Fruit fly (Drosophila melanogaster): ENCODE measurements around the gene snRNP-U1-C.
A peak's percentile ranks its signal among the peaks of the same experiment; 100 is the strongest.

Gene snRNP-U1-C

dm6 chr3R:18993159-18993558, 9.7 kb upstream of the snRNP-U1-C start:
- TF ChIP-seq Pdp1 (GFP tag; optimal IDR thresholded peaks at IDR 0.05) (peak in 1 of 2 experiments; percentile 51), sr (GFP tag; IDR thresholded peaks at IDR 0.05) (peak; percentile 65; the same call in 2 of the 3 replicates), Blimp-1 (GFP tag; optimal IDR thresholded peaks at IDR 0.05) (peak; percentile 53), kni (GFP tag; optimal IDR thresholded peaks at IDR 0.05) (peak; percentile 59), CG32532 (GFP tag; IDR thresholded peaks at IDR 0.05) (no peak), CG8281 (tag; optimal IDR thresholded peaks at IDR 0.05) (peak; percentile 81), Opbp (GFP tag; IDR thresholded peaks at IDR 0.05; ENCODE audit: partially characterized antibody) (0 out of 3 replicates have a peak, but pooled peaks have one; percentile 14), fd3F (GFP tag; optimal IDR thresholded peaks at IDR 0.05) (no peak), abd-A (tag; optimal IDR thresholded peaks at IDR 0.05) (peak; percentile 43), Lim3 (GFP tag; IDR thresholded peaks at IDR 0.05) (no peak), mirr (GFP tag; optimal IDR thresholded peaks at IDR 0.05) (no peak), oc (tag; optimal IDR thresholded peaks at IDR 0.05) (peak; percentile 8), Adf1 (GFP tag; IDR thresholded peaks at IDR 0.05) (no peak)

dm6 chr3R:18991721-18992120, 8.3 kb upstream of the snRNP-U1-C start:
- TF ChIP-seq D19B (GFP tag; optimal IDR thresholded peaks at IDR 0.05) = no peak
- TF ChIP-seq wek (GFP tag; optimal IDR thresholded peaks at IDR 0.05) = no peak
- no peak for TF ChIP-seq CG6813 (GFP tag; optimal IDR thresholded peaks at IDR 0.05)
- TF ChIP-seq CG31365 (tag; optimal IDR thresholded peaks at IDR 0.05) = no peak
- no peak for TF ChIP-seq Vsx1 (GFP tag; optimal IDR thresholded peaks at IDR 0.05)
- TF ChIP-seq chif (GFP tag; optimal IDR thresholded peaks at IDR 0.05) = no peak
- no peak for TF ChIP-seq CG8359 (GFP tag; optimal IDR thresholded peaks at IDR 0.05; ENCODE audit: borderline replicate concordance)
- TF ChIP-seq kni (GFP tag; optimal IDR thresholded peaks at IDR 0.05) = no peak
- no peak for TF ChIP-seq Hmr (GFP tag; optimal IDR thresholded peaks at IDR 0.05)
- TF ChIP-seq CG6175 (GFP tag; IDR thresholded peaks at IDR 0.05) = no peak
- no peak for TF ChIP-seq ind (GFP tag; optimal IDR thresholded peaks at IDR 0.05)
- TF ChIP-seq exex (tag; optimal IDR thresholded peaks at IDR 0.05) = peak; percentile 44
- TF ChIP-seq knrl (GFP tag; IDR thresholded peaks at IDR 0.05; ENCODE audit: partially characterized antibody) = no peak
- no peak for TF ChIP-seq CG18599 (GFP tag; optimal IDR thresholded peaks at IDR 0.05)
- TF ChIP-seq salm (tag; optimal IDR thresholded peaks at IDR 0.05) = peak; percentile 15
- no peak for TF ChIP-seq trh (GFP tag; optimal IDR thresholded peaks at IDR 0.05)
- no peak for TF ChIP-seq CG6854 (GFP tag; optimal IDR thresholded peaks at IDR 0.05)
- TF ChIP-seq tna (GFP tag; IDR thresholded peaks at IDR 0.05; ENCODE audit: partially characterized antibody) = no peak
- TF ChIP-seq tgo (GFP tag; IDR thresholded peaks at IDR 0.05) = no peak
- TF ChIP-seq CG15479 (GFP tag; optimal IDR thresholded peaks at IDR 0.05) = no peak
- TF ChIP-seq hth (optimal IDR thresholded peaks at IDR 0.05) = no peak
- TF ChIP-seq MBD-R2 (GFP tag; IDR thresholded peaks at IDR 0.05) = no peak
- TF ChIP-seq HmgZ (tag; optimal IDR thresholded peaks at IDR 0.05) = no peak
- TF ChIP-seq CG12769 (tag; optimal IDR thresholded peaks at IDR 0.05) = peak; percentile 3
- TF ChIP-seq CG6272 (GFP tag; IDR thresholded peaks at IDR 0.05) = no peak
- TF ChIP-seq lab (GFP tag; optimal IDR thresholded peaks at IDR 0.05) = peak; percentile 35
- no peak for TF ChIP-seq pho (GFP tag; optimal IDR thresholded peaks at IDR 0.05)
- no peak for TF ChIP-seq CG1647 (GFP tag; optimal IDR thresholded peaks at IDR 0.05)
- TF ChIP-seq pb (GFP tag; optimal IDR thresholded peaks at IDR 0.05) = no peak
- TF ChIP-seq kah (GFP tag; optimal IDR thresholded peaks at IDR 0.05) = no peak
- no peak for TF ChIP-seq twi (tag; optimal IDR thresholded peaks at IDR 0.05)
- TF ChIP-seq NFAT (GFP tag; IDR thresholded peaks at IDR 0.05) = no peak
- TF ChIP-seq sc (optimal IDR thresholded peaks at IDR 0.05) = no peak
- no peak for TF ChIP-seq sc (GFP tag; optimal IDR thresholded peaks at IDR 0.05)
- TF ChIP-seq Camta (GFP tag; optimal IDR thresholded peaks at IDR 0.05) = no peak
- no peak for TF ChIP-seq nerfin-1 (tag; optimal IDR thresholded peaks at IDR 0.05)
- no peak for TF ChIP-seq az2 (GFP tag; optimal IDR thresholded peaks at IDR 0.05)
- no peak for TF ChIP-seq unpg (GFP tag; optimal IDR thresholded peaks at IDR 0.05)

Measured in whole organism, embryonic.